Fruit fly (Drosophila melanogaster) whole organism: Measurements from ENCODE around the gene SdhD.

ENCODE experiments used
- CG8478 ChIP-seq: fragments of >200 bp; optimal IDR thresholded peaks from 2 replicates; lab custom pipeline; 2018; ENCODE audit warnings: inconsistent platforms
- Dll ChIP-seq: fragments of >200 bp; optimal IDR thresholded peaks from 2 replicates; lab custom pipeline; 2017
- EcR ChIP-seq, 2 experiments: fragments of >200 bp; optimal IDR thresholded peaks; 2 replicates each; lab custom pipeline; 2017; ENCODE audit warnings: missing biosample characterization in 2 of 2, missing genetic modification characterization in 2 of 2, missing genetic modification reagents in 2 of 2
- pan ChIP-seq: fragments of >200 bp; optimal IDR thresholded peaks from 2 replicates; lab custom pipeline; 2017
- psq ChIP-seq: fragments of >200 bp; optimal IDR thresholded peaks from 2 replicates; lab custom pipeline; 2017
- usp ChIP-seq: fragments of >200 bp; optimal IDR thresholded peaks from 2 replicates; lab custom pipeline; 2017; ENCODE audit warnings: missing biosample characterization, missing genetic modification characterization, mixed read lengths

Gene SdhD

dm6 chr3R:23732533-23732932 lies 27.9 kb downstream of the SdhD start:
- TF ChIP-seq Dll (lab: Kevin White, UChicago), result no peak
- no peak for TF ChIP-seq pan (lab: Kevin White, UChicago)
- TF ChIP-seq psq (lab: Kevin White, UChicago), result no peak
- TF ChIP-seq EcR (GFP tag; optimal IDR thresholded peaks at IDR 0.05; lab: Kevin White, UChicago), result no peak
- TF ChIP-seq usp, result no peak
- no peak for TF ChIP-seq CG8478 (lab: Kevin White, UChicago)

dm6 chr3R:23730472-23730801 lies 30.0 kb downstream of the SdhD start:
- TF ChIP-seq psq (lab: Kevin White, UChicago), result no peak

DNA sequence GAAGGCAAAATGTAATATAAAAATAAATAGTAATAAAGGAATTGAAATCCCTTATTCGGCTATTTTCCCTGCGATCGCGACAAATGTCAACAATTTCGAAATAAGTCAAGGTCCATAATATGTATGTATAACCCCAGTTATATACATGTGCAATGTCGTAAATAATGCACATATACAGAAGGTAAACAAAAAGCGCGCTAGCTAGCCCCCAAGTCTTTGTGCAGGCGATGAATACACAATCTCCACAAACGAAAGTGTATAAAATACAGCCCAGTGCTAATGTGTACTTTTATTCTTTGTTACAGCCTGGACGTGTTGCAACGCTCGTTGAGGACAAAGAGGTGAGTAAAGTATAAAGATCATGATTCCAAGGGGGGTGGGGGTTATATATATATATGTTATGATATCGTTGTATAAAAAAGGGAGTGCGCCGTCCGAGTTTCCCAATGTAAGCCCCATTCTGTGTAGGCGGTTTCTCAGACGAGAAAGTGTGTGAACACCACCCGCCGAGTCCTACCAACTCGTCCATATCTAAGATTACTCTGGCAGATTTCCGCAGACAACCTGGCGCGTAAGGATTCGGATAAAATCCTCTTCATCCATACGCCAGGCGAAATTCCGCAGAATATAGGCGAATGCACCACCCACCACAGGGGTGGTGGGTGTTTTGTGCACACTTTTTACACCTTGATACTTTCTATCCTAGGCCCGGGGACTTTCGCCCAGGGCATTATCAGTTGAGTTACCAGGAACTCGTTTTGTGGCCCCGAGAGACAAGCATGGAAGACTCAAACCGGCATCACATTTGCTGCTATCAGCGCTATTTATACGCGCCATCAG lies 30.5 kb downstream of the SdhD start:
- TF ChIP-seq EcR (GFP tag; optimal IDR thresholded peaks at IDR 0.05; lab: Kevin White, UChicago) (no peak), CG8478 (lab: Kevin White, UChicago) (no peak), Dll (lab: Kevin White, UChicago) (no peak), psq (lab: Kevin White, UChicago) (no peak)

- TF ChIP-seq psq (lab: Kevin White, UChicago) (no peak), EcR (GFP tag; optimal IDR thresholded peaks at IDR 0.05; lab: Kevin White, UChicago) (no peak), CG8478 (lab: Kevin White, UChicago) (no peak), pan (lab: Kevin White, UChicago) (no peak), Dll (lab: Kevin White, UChicago) (no peak), usp (no peak)
Observed at dm6 chr3R:23729066-23729465, 31.3 kb downstream of the SdhD start.

DNA sequence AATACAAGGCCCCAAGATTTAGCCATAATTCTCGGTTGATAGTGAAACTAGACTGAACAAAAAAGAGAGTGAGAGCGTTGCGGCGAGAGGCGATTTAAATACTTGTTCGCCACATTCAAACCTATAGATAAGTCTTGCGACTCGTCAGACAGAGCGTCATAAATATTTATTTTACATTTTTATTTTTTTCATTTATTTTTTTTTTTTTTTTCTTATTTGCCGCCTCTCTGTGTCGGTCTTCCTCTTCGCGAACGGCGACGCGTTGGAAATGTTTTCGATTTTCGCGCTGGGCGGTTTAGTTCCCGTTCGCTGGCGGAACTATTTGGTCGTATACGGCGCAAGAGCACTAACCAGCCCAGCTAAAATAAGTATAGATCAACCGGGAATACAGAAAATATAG lies 32.3 kb downstream of the SdhD start:
- TF ChIP-seq Dll (lab: Kevin White, UChicago) (no peak), CG8478 (lab: Kevin White, UChicago) (no peak), EcR (GFP tag; optimal IDR thresholded peaks at IDR 0.05; lab: Kevin White, UChicago) (no peak), usp (no peak), psq (lab: Kevin White, UChicago) (no peak), pan (lab: Kevin White, UChicago) (no peak)

- TF ChIP-seq pan (lab: Kevin White, UChicago), result no peak
- no peak for TF ChIP-seq CG8478 (lab: Kevin White, UChicago)
- no peak for TF ChIP-seq psq (lab: Kevin White, UChicago)
- no peak for TF ChIP-seq Dll (lab: Kevin White, UChicago)
- no peak for TF ChIP-seq EcR (GFP tag; optimal IDR thresholded peaks at IDR 0.05; lab: Kevin White, UChicago)
- no peak for TF ChIP-seq usp
Observed at dm6 chr3R:23727657-23728056, 32.7 kb downstream of the SdhD start.

- TF ChIP-seq Dll (lab: Kevin White, UChicago) (no peak), EcR (GFP tag; optimal IDR thresholded peaks at IDR 0.05; lab: Kevin White, UChicago) (no peak), CG8478 (lab: Kevin White, UChicago) (no peak), psq (lab: Kevin White, UChicago) (no peak), pan (lab: Kevin White, UChicago) (no peak), usp (no peak)
Observed at dm6 chr3R:23726740-23727139, 33.7 kb downstream of the SdhD start.

DNA sequence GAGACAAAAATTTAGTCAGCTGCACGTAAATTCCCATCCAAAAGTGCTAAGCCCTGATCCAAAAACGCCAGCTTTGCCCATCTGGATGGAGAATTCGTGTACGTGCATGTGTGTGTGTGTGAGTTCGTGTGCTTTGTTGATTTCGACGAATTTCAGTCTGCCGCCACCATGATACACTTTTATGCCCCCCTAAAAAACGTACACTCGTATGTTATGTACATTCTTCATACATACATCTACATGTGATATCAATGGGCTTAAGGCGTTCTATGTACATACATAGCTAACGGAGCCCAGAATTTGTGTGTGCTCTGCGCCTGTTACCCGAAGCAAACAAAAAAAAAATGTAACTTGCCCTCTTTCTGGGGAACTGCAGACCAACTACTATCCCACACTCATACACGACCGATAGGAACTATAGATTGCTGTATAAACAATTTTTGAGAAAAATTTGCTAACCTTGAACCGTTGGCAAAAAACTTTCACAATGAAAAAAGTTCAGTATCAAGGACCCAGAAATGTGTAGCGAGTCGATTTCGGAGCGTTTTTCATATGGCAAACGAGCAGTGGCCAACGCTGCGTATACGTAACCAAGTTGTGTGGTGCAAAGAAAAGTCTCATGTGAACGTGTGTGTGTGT lies 34.6 kb downstream of the SdhD start:
- no peak for TF ChIP-seq psq (lab: Kevin White, UChicago)
- TF ChIP-seq pan (lab: Kevin White, UChicago), result no peak
- no peak for TF ChIP-seq EcR (GFP tag; optimal IDR thresholded peaks at IDR 0.05; lab: Kevin White, UChicago)
- TF ChIP-seq Dll (lab: Kevin White, UChicago), result no peak
- TF ChIP-seq usp, result no peak
- TF ChIP-seq CG8478 (lab: Kevin White, UChicago), result no peak

dm6 chr3R:23724843-23725506 lies 35.4 kb downstream of the SdhD start:
- TF ChIP-seq CG8478 (lab: Kevin White, UChicago) (no peak), usp (no peak), pan (lab: Kevin White, UChicago) (no peak), EcR (GFP tag; optimal IDR thresholded peaks at IDR 0.05; lab: Kevin White, UChicago) (no peak), Dll (lab: Kevin White, UChicago) (no peak), psq (lab: Kevin White, UChicago) (no peak)

DNA sequence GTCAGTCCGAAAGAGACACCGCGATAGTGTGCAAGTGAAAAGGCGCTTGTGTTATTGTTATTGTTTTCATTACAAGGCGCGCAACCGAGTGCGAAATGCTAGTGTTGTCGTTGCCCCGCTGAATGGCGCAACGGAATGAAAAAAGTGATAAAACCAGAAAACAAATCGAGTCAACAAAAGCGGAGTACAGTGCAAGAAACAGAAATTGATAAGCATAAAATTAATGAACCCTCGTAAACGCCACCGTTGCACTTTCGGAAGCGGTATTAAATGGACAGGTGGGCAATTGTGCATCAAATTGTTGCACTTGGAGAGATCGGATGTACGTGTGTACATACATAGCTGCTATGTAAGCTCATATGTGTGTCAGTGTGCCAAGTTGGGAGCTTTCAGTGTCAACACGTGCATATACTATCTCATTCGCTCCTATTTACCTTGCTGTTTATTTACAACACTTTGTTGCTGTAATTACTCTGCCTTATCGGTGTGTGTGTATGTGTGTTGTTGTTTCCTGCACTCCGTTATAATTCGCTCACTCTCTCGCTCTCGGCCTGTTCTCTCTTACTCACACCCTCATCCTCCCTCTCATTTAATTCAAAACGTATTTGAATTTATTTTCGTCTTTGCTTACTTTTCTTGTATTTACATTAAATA lies 36.9 kb downstream of the SdhD start:
- no peak for TF ChIP-seq usp
- TF ChIP-seq psq (lab: Kevin White, UChicago), result no peak
- TF ChIP-seq CG8478 (lab: Kevin White, UChicago), result no peak
- no peak for TF ChIP-seq Dll (lab: Kevin White, UChicago)
- peak in 1 of 2 experiments; percentile 11 for TF ChIP-seq EcR (GFP tag; optimal IDR thresholded peaks at IDR 0.05; lab: Kevin White, UChicago)
- TF ChIP-seq pan (lab: Kevin White, UChicago), result no peak

DNA sequence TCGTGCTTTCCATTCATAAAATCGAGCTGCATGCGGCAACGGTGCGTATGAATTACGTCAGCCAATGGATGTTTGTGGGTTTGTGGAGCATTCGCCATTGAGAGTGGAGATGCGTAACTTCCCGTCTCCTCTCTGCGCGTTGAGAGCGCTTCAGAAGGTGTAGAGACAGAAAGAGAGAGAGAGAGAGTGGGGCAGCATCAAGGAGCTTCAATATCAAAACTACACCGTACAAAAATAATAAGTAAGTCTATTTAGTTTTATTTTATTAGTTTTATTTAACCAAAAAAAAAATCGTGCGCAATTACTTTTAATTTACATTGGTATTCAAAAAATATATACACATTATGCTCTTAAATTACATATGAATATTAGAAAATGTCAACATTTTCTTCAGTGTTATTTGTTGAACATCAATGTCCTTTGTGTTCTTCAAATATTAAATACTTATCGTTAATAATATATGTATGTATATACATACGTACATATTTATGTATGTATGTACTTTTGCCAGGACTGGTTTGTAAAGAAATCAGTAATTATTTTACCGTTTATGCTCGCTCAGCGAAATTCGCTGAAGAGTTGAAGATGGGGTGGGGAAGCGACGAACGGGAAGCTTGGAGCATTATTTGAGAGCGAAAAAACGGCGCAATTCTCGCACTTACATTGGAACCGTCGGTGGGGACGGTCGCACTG lies 37.6 kb downstream of the SdhD start, which contains the start of gene CG10365:
Gene CG10365 (plus strand): TSS at position 652 of the 693 bp plus-strand sequence.
- TF ChIP-seq EcR (GFP tag; optimal IDR thresholded peaks at IDR 0.05; lab: Kevin White, UChicago) (no peak), CG8478 (lab: Kevin White, UChicago) (no peak), psq (lab: Kevin White, UChicago) (no peak), usp (no peak), pan (lab: Kevin White, UChicago) (no peak), Dll (lab: Kevin White, UChicago) (no peak)
